Fruit fly (Drosophila melanogaster) whole organism, prepupa: Measurements from ENCODE around the gene glec.

ENCODE experiments used
- Blimp-1 ChIP-seq: fragments of 200-800 bp; sonication (Bioruptor generic); optimal IDR thresholded peaks from 3 replicates; lab custom pipeline; 2017; ENCODE audit warnings: missing biosample characterization, missing genetic modification characterization, mild to moderate bottlenecking, moderate library complexity, missing genetic modification reagents
- CG10669 ChIP-seq: fragments of 200-800 bp; sonication (Bioruptor generic); optimal IDR thresholded peaks from 3 replicates; lab custom pipeline; 2018; ENCODE audit warnings: missing biosample characterization, mild to moderate bottlenecking, missing genetic modification characterization, moderate library complexity
- CG11762 ChIP-seq: fragments of 200-800 bp; sonication (Bioruptor generic); optimal IDR thresholded peaks from 3 replicates; lab custom pipeline; 2016; ENCODE audit warnings: missing biosample characterization, missing genetic modification characterization; ENCODE audit not compliant: insufficient read depth
- CG11902 ChIP-seq: fragments of 200-800 bp; sonication (Bioruptor generic); optimal IDR thresholded peaks from 3 replicates; lab custom pipeline; 2016; ENCODE audit warnings: missing biosample characterization, missing genetic modification characterization
- CG15336 ChIP-seq: fragments of 200-800 bp; sonication (Bioruptor generic); IDR thresholded peaks from 2 replicates; pipeline ENCODE4 v1.3.6; 2022; ENCODE audit warnings: missing biosample characterization, missing genetic modification characterization
- CG1621 ChIP-seq: fragments of 200-800 bp; sonication (Bioruptor generic); optimal IDR thresholded peaks from 3 replicates; lab custom pipeline; 2018; ENCODE audit warnings: missing biosample characterization, mild to moderate bottlenecking, missing genetic modification characterization
- CG16779 ChIP-seq: fragments of 200-800 bp; sonication (Bioruptor generic); optimal IDR thresholded peaks from 3 replicates; lab custom pipeline; 2017; ENCODE audit warnings: missing biosample characterization, mild to moderate bottlenecking, missing genetic modification characterization
- CG3032 ChIP-seq: fragments of 200-800 bp; optimal IDR thresholded peaks from 2 replicates; lab custom pipeline; 2019; ENCODE audit warnings: missing biosample characterization, mild to moderate bottlenecking, missing genetic modification characterization, moderate library complexity
- CG31627 ChIP-seq: fragments of 200-800 bp; sonication (Bioruptor generic); optimal IDR thresholded peaks from 3 replicates; lab custom pipeline; 2016; ENCODE audit warnings: missing biosample characterization, missing genetic modification characterization
- CG32006 ChIP-seq: fragments of 200-800 bp; sonication (Bioruptor generic); optimal IDR thresholded peaks from 3 replicates; lab custom pipeline; 2017; ENCODE audit warnings: missing biosample characterization, mild to moderate bottlenecking, missing genetic modification characterization
- CG3919 ChIP-seq: fragments of 200-800 bp; sonication (Bioruptor generic); optimal IDR thresholded peaks from 3 replicates; lab custom pipeline; 2016; ENCODE audit warnings: missing biosample characterization, missing genetic modification characterization
- CG6163 ChIP-seq: fragments of 200-800 bp; sonication (Bioruptor generic); IDR thresholded peaks from 3 replicates; pipeline ENCODE4 v1.3.6; 2022; ENCODE audit warnings: missing biosample characterization, missing genetic modification characterization
- CG6792 ChIP-seq: fragments of 200-800 bp; sonication (Bioruptor generic); optimal IDR thresholded peaks from 3 replicates; lab custom pipeline; 2016; ENCODE audit warnings: missing biosample characterization, missing genetic modification characterization
- CG6808 ChIP-seq: fragments of 200-800 bp; sonication (Bioruptor generic); optimal IDR thresholded peaks from 3 replicates; lab custom pipeline; 2017; ENCODE audit warnings: missing biosample characterization, missing genetic modification characterization, mild to moderate bottlenecking, moderate library complexity, missing genetic modification reagents
- CG6854 ChIP-seq: fragments of 200-800 bp; sonication (Bioruptor generic); optimal IDR thresholded peaks from 2 replicates; lab custom pipeline; 2017; ENCODE audit warnings: missing biosample characterization, mild to moderate bottlenecking, missing genetic modification characterization
- CG7368 ChIP-seq: fragments of 200-800 bp; sonication (Bioruptor generic); optimal IDR thresholded peaks from 3 replicates; lab custom pipeline; 2016; ENCODE audit warnings: missing biosample characterization, missing genetic modification characterization
- CG8119 ChIP-seq: fragments of 200-800 bp; sonication (Bioruptor generic); IDR thresholded peaks from 3 replicates; pipeline ENCODE4 v1.3.6; 2022; ENCODE audit warnings: missing biosample characterization, missing genetic modification characterization
- CG8319 ChIP-seq: fragments of 200-800 bp; sonication (Bioruptor generic); optimal IDR thresholded peaks from 3 replicates; lab custom pipeline; 2016; ENCODE audit warnings: missing biosample characterization, missing genetic modification characterization
- CG8632 ChIP-seq: fragments of 200-800 bp; sonication (Bioruptor generic); optimal IDR thresholded peaks from 3 replicates; lab custom pipeline; 2016; ENCODE audit warnings: missing biosample characterization, missing genetic modification characterization
- CG9139 ChIP-seq: fragments of 200-800 bp; sonication (Bioruptor generic); optimal IDR thresholded peaks from 3 replicates; lab custom pipeline; 2017; ENCODE audit warnings: missing biosample characterization, mild to moderate bottlenecking, missing genetic modification characterization
- Eip75B ChIP-seq: fragments of 200-800 bp; sonication (Bioruptor generic); optimal IDR thresholded peaks from 3 replicates; lab custom pipeline; 2016; ENCODE audit warnings: missing biosample characterization, missing genetic modification characterization
- Eip93F ChIP-seq: fragments of 200-800 bp; sonication (Bioruptor generic); optimal IDR thresholded peaks from 2 replicates; lab custom pipeline; 2016; ENCODE audit warnings: missing biosample characterization, mild to moderate bottlenecking, missing genetic modification characterization
- Ets21C ChIP-seq: fragments of 200-800 bp; sonication (Bioruptor generic); optimal IDR thresholded peaks from 3 replicates; lab custom pipeline; 2016; ENCODE audit warnings: missing biosample characterization, missing genetic modification characterization
- Ets96B ChIP-seq: fragments of 200-800 bp; optimal IDR thresholded peaks from 2 replicates; lab custom pipeline; 2019; ENCODE audit warnings: missing biosample characterization, mild to moderate bottlenecking, missing genetic modification characterization, moderate library complexity
- Gug ChIP-seq: fragments of 200-800 bp; sonication (Bioruptor generic); IDR thresholded peaks from 2 replicates; pipeline ENCODE4 v1.3.6; 2022; ENCODE audit warnings: missing biosample characterization, missing genetic modification characterization
- Hr39 ChIP-seq: fragments of 200-800 bp; sonication (Bioruptor generic); optimal IDR thresholded peaks from 2 replicates; lab custom pipeline; 2016; ENCODE audit warnings: missing biosample characterization, missing genetic modification characterization
- Hr4 ChIP-seq: fragments of 200-800 bp; sonication (Bioruptor generic); optimal IDR thresholded peaks from 3 replicates; lab custom pipeline; 2016; ENCODE audit warnings: missing biosample characterization, missing genetic modification characterization
- Lpt ChIP-seq: fragments of 200-800 bp; sonication (Bioruptor generic); optimal IDR thresholded peaks from 3 replicates; lab custom pipeline; 2016; ENCODE audit warnings: missing biosample characterization, missing genetic modification characterization
- Met ChIP-seq: fragments of 200-800 bp; sonication (Bioruptor generic); optimal IDR thresholded peaks from 3 replicates; lab custom pipeline; 2016; ENCODE audit warnings: missing biosample characterization, missing genetic modification characterization
- OdsH ChIP-seq: fragments of 200-800 bp; sonication (Bioruptor generic); optimal IDR thresholded peaks from 3 replicates; lab custom pipeline; 2016; ENCODE audit warnings: missing biosample characterization, missing genetic modification characterization
- Sox102F ChIP-seq: fragments of 200-800 bp; sonication (Bioruptor generic); optimal IDR thresholded peaks from 2 replicates; lab custom pipeline; 2016; ENCODE audit warnings: missing biosample characterization, mild to moderate bottlenecking, missing genetic modification characterization
- Sox14 ChIP-seq: fragments of 200-800 bp; sonication (Bioruptor generic); optimal IDR thresholded peaks from 3 replicates; lab custom pipeline; 2016; ENCODE audit warnings: missing biosample characterization, missing genetic modification characterization
- Sox15 ChIP-seq: fragments of 200-800 bp; sonication (Bioruptor generic); optimal IDR thresholded peaks from 3 replicates; lab custom pipeline; 2016; ENCODE audit warnings: missing biosample characterization, missing genetic modification characterization
- acj6 ChIP-seq: fragments of 200-800 bp; sonication (Bioruptor generic); optimal IDR thresholded peaks from 3 replicates; lab custom pipeline; 2016; ENCODE audit warnings: missing biosample characterization, missing genetic modification characterization
- dsx ChIP-seq: fragments of 200-800 bp; optimal IDR thresholded peaks from 3 replicates; lab custom pipeline; 2019; ENCODE audit warnings: missing biosample characterization, mild to moderate bottlenecking, missing genetic modification characterization, moderate library complexity; ENCODE audit not compliant: poor library complexity, severe bottlenecking
- eg ChIP-seq: fragments of 200-800 bp; sonication (Bioruptor generic); IDR thresholded peaks from 3 replicates; pipeline ENCODE4 v1.3.6; 2022; ENCODE audit warnings: missing biosample characterization, missing genetic modification characterization
- esn ChIP-seq: fragments of 200-800 bp; sonication (Bioruptor generic); optimal IDR thresholded peaks from 2 replicates; lab custom pipeline; 2016; ENCODE audit warnings: missing biosample characterization, mild to moderate bottlenecking, missing genetic modification characterization, moderate library complexity
- fd59A ChIP-seq: fragments of 200-800 bp; sonication (Bioruptor generic); optimal IDR thresholded peaks from 2 replicates; lab custom pipeline; 2017; ENCODE audit warnings: missing biosample characterization, mild to moderate bottlenecking, missing genetic modification characterization, missing genetic modification reagents
- fd85E ChIP-seq: fragments of 200-800 bp; sonication (Bioruptor generic); optimal IDR thresholded peaks from 3 replicates; lab custom pipeline; 2016; ENCODE audit warnings: missing biosample characterization, missing genetic modification characterization
- fkh ChIP-seq: fragments of 200-800 bp; sonication (Bioruptor generic); optimal IDR thresholded peaks from 3 replicates; lab custom pipeline; 2017; ENCODE audit warnings: missing biosample characterization, mild to moderate bottlenecking, missing genetic modification characterization, moderate library complexity
- net ChIP-seq: fragments of 200-800 bp; sonication (Bioruptor generic); optimal IDR thresholded peaks from 3 replicates; lab custom pipeline; 2016; ENCODE audit warnings: missing biosample characterization, missing genetic modification characterization
- pdm3 ChIP-seq: fragments of 200-800 bp; sonication (Bioruptor generic); optimal IDR thresholded peaks from 3 replicates; lab custom pipeline; 2016; ENCODE audit warnings: missing biosample characterization, missing genetic modification characterization
- salr ChIP-seq, 2 experiments: fragments of 200-800 bp; sonication (Bioruptor generic); optimal IDR thresholded peaks; 3 replicates each; lab custom pipeline; 2016 to 2018; ENCODE audit warnings: missing biosample characterization in 2 of 2, missing genetic modification characterization in 2 of 2, mild to moderate bottlenecking in 1 of 2
- ss ChIP-seq, 2 experiments: fragments of 200-800 bp; sonication (Bioruptor generic); optimal IDR thresholded peaks; 2 replicates in 1 of 2; 3 replicates in 1 of 2; lab custom pipeline; 2017 to 2018; ENCODE audit warnings: mild to moderate bottlenecking in 2 of 2, missing biosample characterization in 2 of 2, missing genetic modification characterization in 2 of 2, moderate library complexity in 1 of 2
- svp ChIP-seq: fragments of 200-800 bp; sonication (Bioruptor generic); peaks from one replicate; lab custom pipeline; 2016; ENCODE audit warnings: missing biosample characterization, missing genetic modification characterization
- vri ChIP-seq: fragments of 200-800 bp; sonication (Bioruptor generic); optimal IDR thresholded peaks from 3 replicates; lab custom pipeline; 2016; ENCODE audit warnings: missing biosample characterization, mild to moderate bottlenecking, missing genetic modification characterization

The glec gene

DNA sequence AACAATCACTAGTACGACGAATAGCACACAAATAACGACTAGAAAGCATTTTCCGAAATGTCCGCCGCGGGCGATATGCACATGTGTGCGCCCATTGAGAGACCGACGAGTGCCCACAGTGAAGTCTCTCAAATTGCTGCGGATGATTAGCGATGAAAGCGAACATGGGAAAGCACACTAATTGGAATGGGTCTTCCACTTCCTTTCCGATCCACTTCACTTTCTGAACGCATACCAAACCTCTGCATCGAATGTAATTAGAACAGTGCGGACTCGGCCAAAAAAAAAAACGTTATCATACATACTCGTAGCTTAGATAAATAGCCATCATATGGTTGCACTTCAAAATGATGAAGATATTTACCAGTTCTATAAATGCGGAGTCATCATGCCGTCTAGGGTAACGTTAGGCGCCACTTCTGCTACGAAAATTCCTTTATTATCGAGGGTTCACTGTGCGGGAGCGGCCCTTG lies 6.0 kb downstream of the glec start (continued):
- TF ChIP-seq fkh (GFP tag; lab: Kevin White, UChicago) (peak; percentile 32), vri (GFP tag; lab: Kevin White, UChicago) (no peak), Met (peak; percentile 13), CG3032 (peak; percentile 9), net (GFP tag; lab: Kevin White, UChicago) (peak; percentile 15), CG6163 (0 out of 3 replicates have a peak, but pooled peaks have one; percentile 45), OdsH (GFP tag; lab: Kevin White, UChicago) (peak; percentile 28), eg (GFP tag; lab: Robert Waterston, UW) (peak; percentile 60), Sox14 (GFP tag; lab: Kevin White, UChicago) (peak; percentile 58), Eip93F (GFP tag; lab: Kevin White, UChicago) (no peak), Ets96B (tag; lab: Kevin White, UChicago) (no peak), salr (GFP tag; optimal IDR thresholded peaks at IDR 0.05; lab: Kevin White, UChicago) (peak in 1 of 2 experiments; percentile 55), CG32006 (GFP tag; lab: Kevin White, UChicago) (peak; percentile 73), CG10669 (GFP tag; lab: Kevin White, UChicago) (no peak), CG16779 (tag; lab: Kevin White, UChicago) (no peak), fd85E (GFP tag; lab: Kevin White, UChicago) (no peak), CG3919 (GFP tag; lab: Kevin White, UChicago) (no peak), CG6792 (GFP tag; lab: Kevin White, UChicago) (peak; percentile 11), Lpt (GFP tag; lab: Kevin White, UChicago) (no peak), pdm3 (peak; percentile 46), Gug (GFP tag; lab: Robert Waterston, UW) (0 out of 2 replicates have a peak, but pooled peaks have one; percentile 48), ss (GFP tag; optimal IDR thresholded peaks at IDR 0.05; lab: Kevin White, UChicago) (no peak), CG1621 (tag; lab: Kevin White, UChicago) (no peak), CG8319 (no peak), fd59A (GFP tag; lab: Kevin White, UChicago) (no peak), CG9139 (no peak), CG8632 (no peak), Ets21C (GFP tag; lab: Kevin White, UChicago) (no peak), svp (peak; percentile 71), dsx (GFP tag; lab: Kevin White, UChicago) (no peak)

- TF ChIP-seq CG16779 (tag; lab: Kevin White, UChicago) (peak; percentile 94), CG9139 (peak; percentile 85), net (GFP tag; lab: Kevin White, UChicago) (peak; percentile 95), Met (peak; percentile 96), eg (GFP tag; lab: Robert Waterston, UW) (peak; percentile 88), CG32006 (GFP tag; lab: Kevin White, UChicago) (peak; percentile 98), CG15336 (GFP tag; lab: Robert Waterston, UW) (peak; percentile 94), CG8119 (GFP tag; lab: Robert Waterston, UW) (peak; percentile 94), CG6808 (GFP tag; lab: Kevin White, UChicago) (peak; percentile 96), Hr39 (GFP tag; lab: Kevin White, UChicago) (peak; percentile 96), CG8632 (peak; percentile 94), acj6 (peak; percentile 96), pdm3 (peak; percentile 95), salr (GFP tag; optimal IDR thresholded peaks at IDR 0.05; lab: Kevin White, UChicago) (peak; percentile 47 to 97), CG6163 (peak; percentile 86), fkh (GFP tag; lab: Kevin White, UChicago) (peak; percentile 24), Gug (GFP tag; lab: Robert Waterston, UW) (peak; percentile 88), Sox15 (GFP tag; lab: Kevin White, UChicago) (peak; percentile 93), Hr4 (GFP tag; lab: Kevin White, UChicago) (peak; percentile 95), Ets21C (GFP tag; lab: Kevin White, UChicago) (peak; percentile 93), esn (GFP tag; lab: Kevin White, UChicago) (peak; percentile 98), CG11762 (GFP tag; lab: Kevin White, UChicago) (peak; percentile 94), Sox102F (GFP tag; lab: Kevin White, UChicago) (peak; percentile 95), Blimp-1 (peak; percentile 91), Ets96B (tag; lab: Kevin White, UChicago) (peak; percentile 91), CG6854 (GFP tag; lab: Kevin White, UChicago) (peak; percentile 96), CG11902 (peak; percentile 93), CG31627 (GFP tag; lab: Kevin White, UChicago) (peak; percentile 96), OdsH (GFP tag; lab: Kevin White, UChicago) (peak; percentile 95), Eip93F (GFP tag; lab: Kevin White, UChicago) (peak; percentile 91), svp (peak; percentile 98), CG7368 (GFP tag; lab: Kevin White, UChicago) (peak; percentile 87), ss (GFP tag; optimal IDR thresholded peaks at IDR 0.05; lab: Kevin White, UChicago) (peak; percentile 95), fd59A (GFP tag; lab: Kevin White, UChicago) (peak; percentile 94), Eip75B (GFP tag; lab: Kevin White, UChicago) (peak; percentile 98)
Measured at dm6 chr3R:21848987-21849442, 7.1 kb downstream of the glec start.
